Worm (Caenorhabditis elegans) whole organism, L3 larva: ENCODE data around the gene VM106R.1.

Source experiments
- R02D3.7 ChIP-seq: fragments of 150-350 bp; optimal IDR thresholded peaks from 2 replicates; lab custom pipeline; 2014; ENCODE audit warnings: missing biosample characterization, missing genetic modification characterization
- ZK546.5 ChIP-seq: sonication (generic microtip); optimal IDR thresholded peaks from 2 replicates; lab custom pipeline; 2017; ENCODE audit warnings: missing biosample characterization, missing genetic modification characterization
- aly-2 ChIP-seq: fragments of 150-350 bp; optimal IDR thresholded peaks from 2 replicates; lab custom pipeline; 2014; ENCODE audit warnings: missing biosample characterization, missing genetic modification characterization
- ama-1 ChIP-seq: fragments of 150-350 bp; optimal IDR thresholded peaks from 2 replicates; lab custom pipeline; 2018
- ceh-16 ChIP-seq: sonication (generic microtip); optimal IDR thresholded peaks from 2 replicates; lab custom pipeline; 2017; ENCODE audit warnings: missing biosample characterization, missing genetic modification characterization
- ceh-28 ChIP-seq: fragments of 150-350 bp; optimal IDR thresholded peaks from 2 replicates; lab custom pipeline; 2014; ENCODE audit warnings: missing biosample characterization, missing genetic modification reagents, missing genetic modification characterization
- ceh-82 ChIP-seq: fragments of 150-350 bp; optimal IDR thresholded peaks from 2 replicates; lab custom pipeline; 2014; ENCODE audit warnings: missing biosample characterization, missing genetic modification characterization
- daf-12 ChIP-seq: fragments of 150-350 bp; optimal IDR thresholded peaks from 2 replicates; lab custom pipeline; 2014; ENCODE audit warnings: missing biosample characterization, missing genetic modification reagents, missing genetic modification characterization
- egl-5 ChIP-seq: fragments of 150-350 bp; optimal IDR thresholded peaks from 2 replicates; lab custom pipeline; 2017; ENCODE audit warnings: missing biosample characterization, missing genetic modification reagents, missing genetic modification characterization, inconsistent platforms
- elt-1 ChIP-seq: fragments of 150-350 bp; optimal IDR thresholded peaks from 2 replicates; lab custom pipeline; 2014; ENCODE audit warnings: missing biosample characterization, missing genetic modification characterization
- elt-2 ChIP-seq: sonication (generic microtip); optimal IDR thresholded peaks from 2 replicates; lab custom pipeline; 2016; ENCODE audit warnings: missing genetic modification reagents, mild to moderate bottlenecking, missing genetic modification characterization, missing compliant biosample characterization
- eor-1 ChIP-seq, 2 experiments: fragments of 150-350 bp; optimal IDR thresholded peaks; 2 replicates each; lab custom pipeline; 2014 to 2018; ENCODE audit warnings: missing biosample characterization in 2 of 2, missing genetic modification characterization in 2 of 2
- fos-1 ChIP-seq: fragments of 150-350 bp; optimal IDR thresholded peaks from 2 replicates; lab custom pipeline; 2014; ENCODE audit warnings: missing biosample characterization, missing genetic modification characterization
- hmg-11 ChIP-seq: sonication (generic microtip); optimal IDR thresholded peaks from 2 replicates; lab custom pipeline; 2016; ENCODE audit warnings: missing genetic modification characterization, missing compliant biosample characterization
- jun-1 ChIP-seq: fragments of 150-350 bp; optimal IDR thresholded peaks from 2 replicates; lab custom pipeline; 2014; ENCODE audit warnings: missing biosample characterization, missing genetic modification reagents, missing genetic modification characterization
- lin-15B ChIP-seq: fragments of 150-350 bp; optimal IDR thresholded peaks from 2 replicates; lab custom pipeline; 2014; ENCODE audit warnings: missing biosample characterization, missing genetic modification characterization
- lin-39 ChIP-seq: fragments of 150-350 bp; optimal IDR thresholded peaks from 2 replicates; lab custom pipeline; 2018; ENCODE audit warnings: missing biosample characterization, missing genetic modification reagents, missing genetic modification characterization
- mdl-1 ChIP-seq: fragments of 150-350 bp; optimal IDR thresholded peaks from 2 replicates; lab custom pipeline; 2014; ENCODE audit warnings: missing biosample characterization, missing genetic modification characterization
- nfya-1 ChIP-seq: sonication (generic microtip); optimal IDR thresholded peaks from 2 replicates; lab custom pipeline; 2017; ENCODE audit warnings: missing genetic modification characterization, mild to moderate bottlenecking, missing compliant biosample characterization, antibody characterized with exemption, moderate library complexity; ENCODE audit not compliant: insufficient read depth
- nhr-23 ChIP-seq: fragments of 150-350 bp; optimal IDR thresholded peaks from 2 replicates; lab custom pipeline; 2014; ENCODE audit warnings: missing biosample characterization, missing genetic modification reagents, missing genetic modification characterization
- nhr-237 ChIP-seq: fragments of 150-350 bp; optimal IDR thresholded peaks from 2 replicates; lab custom pipeline; 2014; ENCODE audit warnings: missing biosample characterization, missing genetic modification characterization
- nhr-25 ChIP-seq: sonication (generic microtip); optimal IDR thresholded peaks from 2 replicates; lab custom pipeline; 2017; ENCODE audit warnings: missing biosample characterization, missing genetic modification characterization
- nhr-43 ChIP-seq: sonication (generic microtip); optimal IDR thresholded peaks from 2 replicates; lab custom pipeline; 2016; ENCODE audit warnings: mild to moderate bottlenecking, missing genetic modification characterization, missing compliant biosample characterization; ENCODE audit not compliant: poor library complexity, severe bottlenecking
- nhr-76 ChIP-seq: fragments of 150-350 bp; sonication (generic microtip); optimal IDR thresholded peaks from 5 replicates; lab custom pipeline; 2014; ENCODE audit warnings: missing biosample characterization, missing genetic modification characterization
- pha-4 ChIP-seq: fragments of 150-350 bp; optimal IDR thresholded peaks from 2 replicates; lab custom pipeline; 2014; ENCODE audit warnings: missing biosample characterization, missing genetic modification reagents, missing genetic modification characterization
- pqm-1 ChIP-seq: fragments of 150-350 bp; optimal IDR thresholded peaks from 2 replicates; lab custom pipeline; 2017; ENCODE audit warnings: missing biosample characterization, missing genetic modification characterization, inconsistent platforms
- skn-1 ChIP-seq: fragments of 150-350 bp; optimal IDR thresholded peaks from 2 replicates; lab custom pipeline; 2014; ENCODE audit warnings: missing biosample characterization, missing genetic modification characterization
- snpc-4 ChIP-seq: fragments of 150-350 bp; optimal IDR thresholded peaks from 2 replicates; lab custom pipeline; 2014; ENCODE audit warnings: missing biosample characterization, missing genetic modification characterization
- tbx-2 ChIP-seq: sonication (generic microtip); optimal IDR thresholded peaks from 2 replicates; lab custom pipeline; 2016; ENCODE audit warnings: mild to moderate bottlenecking, missing genetic modification characterization, missing compliant biosample characterization
- ztf-11 ChIP-seq: fragments of 150-350 bp; optimal IDR thresholded peaks from 2 replicates; lab custom pipeline; 2014; ENCODE audit warnings: missing biosample characterization, missing genetic modification characterization

Gene VM106R.1

DNA sequence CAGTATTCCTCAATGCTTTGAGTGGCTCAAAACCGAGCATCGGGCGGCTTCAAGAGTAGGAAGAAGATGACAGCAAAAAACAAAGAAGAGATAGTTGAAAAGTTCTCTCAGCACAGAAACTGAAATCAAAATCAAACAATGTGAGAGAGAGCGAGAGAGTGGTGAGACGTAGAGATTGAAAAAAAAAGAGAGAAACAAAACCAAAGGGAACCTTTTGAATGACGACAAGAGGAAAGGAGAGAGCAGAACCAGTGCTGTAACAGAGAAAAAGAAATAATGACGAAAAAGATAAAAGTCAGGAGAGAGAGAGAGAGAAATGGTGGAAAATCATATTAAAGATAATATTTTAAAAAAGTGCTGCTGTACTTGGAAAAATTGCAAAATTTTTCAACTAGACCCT is 38.2 kb upstream of the VM106R.1 start:
- TF ChIP-seq skn-1 (tag; lab: Kevin White, UChicago): no peak
- no peak for TF ChIP-seq ama-1 (lab: Kevin White, UChicago)
- peak; percentile 43 for TF ChIP-seq nfya-1 (tag; lab: Kevin White, UChicago)
- peak; percentile 35 for TF ChIP-seq hmg-11 (tag; lab: Kevin White, UChicago)
- TF ChIP-seq lin-15B (tag; lab: Kevin White, UChicago): no peak
- peak; percentile 57 for TF ChIP-seq pha-4 (tag; lab: Kevin White, UChicago)
- no peak for TF ChIP-seq tbx-2 (tag; lab: Kevin White, UChicago)
- peak; percentile 64 for TF ChIP-seq pqm-1 (tag; lab: Kevin White, UChicago)
- TF ChIP-seq nhr-76 (tag; lab: Kevin White, UChicago): no peak
- peak; percentile 55 for TF ChIP-seq elt-2 (tag; lab: Kevin White, UChicago)
- no peak for TF ChIP-seq R02D3.7 (tag; lab: Kevin White, UChicago)
- TF ChIP-seq mdl-1 (tag; lab: Kevin White, UChicago): no peak
- TF ChIP-seq eor-1 (tag; optimal IDR thresholded peaks at IDR 0.05; lab: Kevin White, UChicago): no peak
- TF ChIP-seq egl-5: no peak
- TF ChIP-seq fos-1 (tag; lab: Kevin White, UChicago): no peak
- TF ChIP-seq, all 47 proteins: peak for 5

DNA sequence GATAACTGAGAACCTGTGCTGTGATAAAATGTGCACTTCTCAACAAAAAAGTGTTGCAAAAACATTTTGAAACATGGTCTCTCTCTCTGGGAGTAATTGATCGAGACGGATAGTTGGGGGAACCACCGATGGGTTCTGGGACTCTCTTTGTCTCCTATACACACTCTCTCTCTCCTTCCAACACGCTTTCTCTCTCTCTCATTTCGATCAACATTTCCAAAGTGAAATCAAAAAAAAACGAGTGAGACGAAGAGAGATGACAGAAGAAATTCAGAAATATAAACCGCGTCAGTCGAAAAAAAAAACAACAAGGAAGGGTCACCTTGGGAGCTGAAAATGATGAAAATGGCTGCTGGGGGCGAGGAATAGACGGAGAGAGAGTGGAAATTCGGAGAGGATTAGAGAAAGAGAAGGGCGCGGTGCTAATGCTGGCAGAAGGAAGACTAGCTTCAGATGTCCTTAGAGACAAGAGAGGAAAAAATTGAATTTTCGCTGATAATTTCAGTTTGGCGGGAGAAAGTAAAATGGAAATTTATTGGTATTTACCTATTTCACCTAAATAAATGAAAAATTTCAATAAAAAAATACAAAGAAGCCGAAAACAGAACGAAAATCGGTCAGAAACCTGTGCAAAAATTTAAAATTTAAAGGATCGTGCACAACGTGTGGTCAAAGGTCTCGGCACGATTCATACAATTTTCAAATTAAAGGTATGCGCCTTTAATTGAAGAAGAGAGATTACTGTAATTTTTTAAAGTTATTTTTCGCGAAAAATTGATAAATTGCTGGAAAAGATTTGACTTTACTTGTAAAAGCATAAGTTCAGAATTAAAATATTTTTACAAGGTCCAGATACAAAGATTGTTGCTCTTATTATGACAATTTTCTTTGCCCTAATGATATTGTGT is 34.0 kb upstream of the VM106R.1 start:
- no peak for TF ChIP-seq pqm-1 (tag; lab: Kevin White, UChicago)
- TF ChIP-seq hmg-11 (tag; lab: Kevin White, UChicago): peak; percentile 58
- TF ChIP-seq R02D3.7 (tag; lab: Kevin White, UChicago): no peak
- no peak for TF ChIP-seq skn-1 (tag; lab: Kevin White, UChicago)
- TF ChIP-seq nhr-25: peak; percentile 55

DNA sequence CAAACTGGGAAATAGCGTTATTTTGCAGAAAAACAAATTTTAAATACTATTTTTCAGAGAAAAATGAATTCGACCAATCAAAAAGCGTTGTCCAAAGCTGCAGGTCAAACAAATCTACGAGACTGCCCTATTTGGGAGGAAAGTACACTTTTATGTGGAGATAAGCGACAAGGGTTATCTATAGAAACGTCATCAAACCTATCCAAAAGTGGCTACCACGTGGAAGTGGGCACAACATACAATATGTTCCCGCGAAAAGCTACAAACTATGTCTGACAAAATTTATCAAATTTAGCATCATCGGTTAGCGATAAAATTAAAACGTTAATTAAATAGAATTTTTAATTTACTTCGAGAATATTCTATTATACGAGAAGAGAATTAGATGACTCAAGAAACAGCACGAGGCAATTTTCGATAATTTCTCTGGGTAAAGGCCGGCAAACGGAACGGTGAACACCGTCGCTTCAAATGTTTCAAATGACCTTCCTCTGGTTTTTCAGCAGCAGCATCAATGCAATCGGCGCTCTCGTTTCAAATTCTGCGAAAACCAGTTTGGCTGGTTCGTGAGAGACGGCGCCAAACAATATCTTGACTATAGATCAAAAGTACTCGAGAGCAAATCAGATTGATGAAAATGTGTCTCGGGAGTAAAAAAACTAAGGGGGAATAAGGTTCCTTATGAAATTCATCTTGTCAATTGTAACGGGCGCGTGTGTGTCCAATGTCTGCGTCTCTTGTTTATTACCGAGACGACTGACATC is 32.9 kb upstream of the VM106R.1 start:
- no peak for TF ChIP-seq ztf-11 (tag; lab: Kevin White, UChicago)
- peak; percentile 85 for TF ChIP-seq elt-2 (tag; lab: Kevin White, UChicago)
- no peak for TF ChIP-seq ZK546.5 (tag; lab: Kevin White, UChicago)
- TF ChIP-seq nhr-23: peak; percentile 1
- no peak for TF ChIP-seq ama-1 (lab: Kevin White, UChicago)
- TF ChIP-seq elt-1: peak; percentile 78
- no peak for TF ChIP-seq aly-2 (tag; lab: Kevin White, UChicago)
- TF ChIP-seq nhr-25: peak; percentile 80
- TF ChIP-seq nfya-1 (tag; lab: Kevin White, UChicago): peak; percentile 3
- no peak for TF ChIP-seq tbx-2 (tag; lab: Kevin White, UChicago)
- TF ChIP-seq daf-12 (tag; lab: Kevin White, UChicago): no peak
- no peak for TF ChIP-seq mdl-1 (tag; lab: Kevin White, UChicago)
- TF ChIP-seq egl-5: no peak
- peak; percentile 23 for TF ChIP-seq pqm-1 (tag; lab: Kevin White, UChicago)
- TF ChIP-seq jun-1 (tag; lab: Kevin White, UChicago): no peak
- TF ChIP-seq snpc-4 (tag; lab: Kevin White, UChicago): no peak
- peak; percentile 28 for TF ChIP-seq lin-39 (tag; lab: Kevin White, UChicago)
- TF ChIP-seq ceh-16 (tag; lab: Kevin White, UChicago): no peak
- TF ChIP-seq nhr-43: peak; percentile 32
- no peak for TF ChIP-seq eor-1 (tag; optimal IDR thresholded peaks at IDR 0.05; lab: Kevin White, UChicago)
- no peak for TF ChIP-seq nhr-237
- no peak for TF ChIP-seq ceh-82
- no peak for TF ChIP-seq skn-1 (tag; lab: Kevin White, UChicago)
- no peak for TF ChIP-seq ceh-28 (tag; lab: Kevin White, UChicago)
- TF ChIP-seq, all 47 proteins: peak for 8

DNA sequence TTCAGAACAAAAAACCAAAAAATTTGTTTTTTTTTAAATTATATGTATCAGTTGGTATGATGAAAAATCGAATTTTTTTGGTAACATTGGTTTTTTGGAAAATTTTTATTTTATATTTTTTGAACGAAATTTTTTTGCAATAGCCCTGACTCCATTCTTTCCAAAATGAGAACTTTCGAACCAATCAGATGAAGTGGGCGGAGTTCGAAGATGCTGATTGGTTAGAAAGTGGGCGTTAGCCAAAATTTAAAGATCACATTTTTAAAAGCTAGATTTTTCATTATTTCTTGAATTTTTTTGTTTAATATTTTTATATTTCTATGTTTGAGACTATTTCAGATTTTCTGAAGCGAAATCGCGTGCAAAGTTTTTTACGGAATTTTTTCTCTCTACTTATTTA is 32.3 kb upstream of the VM106R.1 start:
- peak; percentile 99 for TF ChIP-seq nfya-1 (tag; lab: Kevin White, UChicago)
- TF ChIP-seq aly-2 (tag; lab: Kevin White, UChicago): no peak
